Worm (Caenorhabditis elegans) whole organism, L4/young adult: ENCODE data around the gene W01C8.1.
A peak's percentile ranks its signal among the peaks of the same experiment; 100 is the strongest.

ENCODE experiments used
- W03F9.2 ChIP-seq: fragments of 150-350 bp; optimal IDR thresholded peaks from 2 replicates; lab custom pipeline; 2014; ENCODE audit warnings: missing biosample characterization, missing genetic modification characterization
- dao-5 ChIP-seq: sonication (generic microtip); optimal IDR thresholded peaks from 2 replicates; lab custom pipeline; 2016; ENCODE audit warnings: missing genotype, missing genetic modification characterization, moderate library complexity, missing compliant biosample characterization
- him-1 ChIP-seq: sonication (generic microtip); optimal IDR thresholded peaks from 2 replicates; lab custom pipeline; 2016; ENCODE audit warnings: missing genotype, missing genetic modification reagents, missing genetic modification characterization, missing compliant biosample characterization

W01C8.1 gene

DNA sequence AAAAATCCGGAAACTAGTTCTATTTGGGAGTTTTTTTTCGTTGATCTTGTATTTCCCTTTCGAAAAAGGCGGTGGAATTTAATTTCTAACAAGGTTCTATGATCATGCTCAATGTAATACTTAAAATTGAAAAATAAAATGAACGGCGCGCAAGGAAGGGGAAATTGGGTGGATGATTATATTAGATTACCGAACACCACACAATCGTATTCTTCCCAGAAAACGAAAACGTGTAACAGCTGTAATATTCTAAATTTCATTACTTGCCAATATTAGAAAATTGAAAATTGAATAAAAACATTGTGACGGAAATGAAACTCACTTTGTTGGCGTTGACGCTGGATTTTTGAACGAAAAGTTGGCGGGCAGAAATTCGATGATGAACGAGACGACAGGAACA is 31.6 kb downstream of the W01C8.1 start:
- TF ChIP-seq him-1 (tag; lab: Kevin White, UChicago) = no peak
- TF ChIP-seq W03F9.2 (tag; lab: Kevin White, UChicago) = no peak
- TF ChIP-seq dao-5 = no peak

DNA sequence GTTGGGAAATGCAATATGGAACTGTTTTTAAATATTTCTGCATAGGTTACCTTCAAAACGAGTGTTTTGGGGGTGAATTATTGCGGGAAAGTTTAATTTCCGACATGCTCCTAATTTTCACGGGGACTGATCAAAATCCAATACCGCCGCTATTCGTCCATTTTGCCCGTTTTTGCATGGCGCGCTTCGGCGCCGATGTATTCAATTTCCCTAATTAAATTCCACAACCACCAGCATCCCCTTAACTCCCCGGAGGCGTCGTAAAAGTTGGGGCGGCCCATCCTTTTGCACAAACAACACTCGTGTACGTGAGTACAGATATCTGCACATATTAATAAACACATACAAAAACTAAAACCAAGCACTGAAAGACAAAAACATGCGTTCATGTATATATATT is 32.3 kb downstream of the W01C8.1 start:
- no peak for TF ChIP-seq him-1 (tag; lab: Kevin White, UChicago)
- no peak for TF ChIP-seq W03F9.2 (tag; lab: Kevin White, UChicago)
- TF ChIP-seq dao-5 = no peak

DNA sequence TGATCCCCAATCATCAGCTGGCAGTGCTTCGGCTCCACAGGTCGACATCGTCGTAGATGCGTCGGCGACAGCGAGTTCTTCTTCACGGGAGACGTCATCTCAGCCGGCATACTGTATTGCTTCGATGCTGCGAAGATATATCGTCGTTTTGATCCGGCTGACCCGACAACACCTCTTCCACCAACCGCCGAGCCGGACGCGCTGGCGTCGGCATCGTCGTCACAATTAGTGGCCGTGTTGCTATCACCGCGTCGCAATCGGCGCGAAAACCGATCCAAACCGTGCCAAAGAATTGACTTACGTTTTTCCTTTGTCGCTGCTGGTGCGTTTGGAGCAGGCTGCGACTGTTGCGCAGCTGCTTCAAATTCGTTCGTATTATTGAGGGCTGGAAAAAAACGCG is 34.0 kb downstream of the W01C8.1 start:
- TF ChIP-seq him-1 (tag; lab: Kevin White, UChicago) (no peak), dao-5 (no peak), W03F9.2 (tag; lab: Kevin White, UChicago) (no peak)

DNA sequence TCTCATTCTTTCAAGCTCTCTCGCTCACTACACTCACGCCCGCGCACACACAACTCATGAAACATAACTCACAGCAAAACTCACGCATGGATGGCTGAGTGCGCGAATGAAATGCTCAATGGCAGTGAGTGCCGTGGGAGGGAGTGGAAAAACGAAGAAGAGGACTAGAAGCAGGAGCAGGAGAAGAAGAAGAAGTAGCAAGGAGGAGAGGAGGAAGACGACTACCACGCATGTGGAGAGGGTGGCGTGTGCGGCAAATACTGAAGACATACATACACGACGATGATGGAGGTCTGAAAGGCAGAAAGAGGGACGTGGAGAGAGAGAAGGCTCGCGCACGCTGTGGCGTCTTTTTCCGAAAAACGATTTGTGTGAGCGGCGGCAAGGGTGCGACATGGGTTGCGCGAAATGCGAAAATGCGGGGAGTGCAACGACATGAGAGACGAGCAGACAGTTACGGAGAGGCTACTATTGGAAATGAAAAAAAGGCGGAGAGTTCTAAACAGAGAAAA is 36.8 kb downstream of the W01C8.1 start:
- peak; percentile 84 for TF ChIP-seq him-1 (tag; lab: Kevin White, UChicago)
- TF ChIP-seq W03F9.2 (tag; lab: Kevin White, UChicago) = no peak
- no peak for TF ChIP-seq dao-5

DNA sequence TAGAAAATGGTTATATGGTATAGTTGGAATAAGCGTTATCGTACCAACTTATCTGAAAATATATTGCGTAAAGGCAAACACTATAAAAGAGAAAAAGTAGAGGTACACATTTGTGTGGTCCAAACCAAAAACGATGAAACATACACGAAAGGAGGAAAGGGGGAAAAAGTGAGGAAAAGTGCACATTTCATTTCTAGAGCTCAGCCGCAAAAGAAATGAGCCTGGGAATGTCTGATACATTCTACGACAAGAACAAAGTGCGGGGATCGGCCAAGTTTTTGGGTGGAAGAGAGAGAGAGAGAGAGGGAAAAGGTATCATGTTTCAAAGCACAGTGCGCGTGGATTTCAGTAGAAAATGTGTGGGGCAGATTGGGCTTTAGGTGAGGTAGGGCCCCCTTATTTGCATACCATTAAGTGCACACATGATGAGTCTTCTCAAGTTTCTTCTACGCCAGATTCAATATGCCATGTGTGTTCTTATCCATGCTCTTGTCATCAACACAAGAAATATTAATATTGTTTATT is 41.6 kb downstream of the W01C8.1 start, which contains the start of gene rgs-6:
rgs-6 (minus strand) TSS at position 51 of the 525 bp plus-strand sequence.
- no peak for TF ChIP-seq W03F9.2 (tag; lab: Kevin White, UChicago)
- TF ChIP-seq him-1 (tag; lab: Kevin White, UChicago) = no peak
- TF ChIP-seq dao-5 = no peak

DNA sequence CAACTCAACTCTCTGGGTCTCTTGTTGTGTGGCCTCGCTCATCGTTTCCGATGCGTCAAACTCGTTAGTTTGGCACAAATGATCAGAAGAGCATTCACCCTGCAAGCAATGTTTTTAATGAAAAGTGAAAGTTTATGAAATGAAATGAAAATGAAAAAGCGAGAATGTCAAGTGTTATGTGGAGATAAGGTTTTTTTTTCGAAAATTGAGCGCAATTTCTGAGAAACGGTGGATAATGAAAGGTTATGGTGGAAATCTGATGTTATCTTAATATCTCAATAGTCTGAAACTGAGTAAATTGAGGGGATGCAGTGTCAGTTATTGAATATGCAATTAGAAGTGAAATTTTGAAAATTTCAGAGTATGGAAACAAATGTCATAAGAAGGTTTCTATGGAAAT is 51.0 kb downstream of the W01C8.1 start, which contains the start of gene gnrr-4:
gnrr-4 (minus strand) TSS at position 101 of the 400 bp plus-strand sequence.
- TF ChIP-seq dao-5 = no peak
- TF ChIP-seq him-1 (tag; lab: Kevin White, UChicago) = no peak
- no peak for TF ChIP-seq W03F9.2 (tag; lab: Kevin White, UChicago)
